Worm (Caenorhabditis elegans) whole organism, L1 larva: Measurements from ENCODE around the gene Y43F8C.3.

Source experiments
- C04F5.9 ChIP-seq: sonication (generic microtip); optimal IDR thresholded peaks from 2 replicates; lab custom pipeline; 2016; ENCODE audit warnings: missing genetic modification characterization, missing compliant biosample characterization
- C16A3.4 ChIP-seq: fragments of 150-350 bp; optimal IDR thresholded peaks from 2 replicates; lab custom pipeline; 2014; ENCODE audit warnings: missing biosample characterization, missing genetic modification characterization
- C34B4.2 ChIP-seq: sonication (generic microtip); optimal IDR thresholded peaks from 2 replicates; lab custom pipeline; 2017; ENCODE audit warnings: mild to moderate bottlenecking, missing genetic modification characterization, missing compliant biosample characterization
- Y116A8C.19 ChIP-seq: sonication (generic microtip); optimal IDR thresholded peaks from 2 replicates; lab custom pipeline; 2016; ENCODE audit warnings: missing compliant biosample characterization, missing genetic modification characterization, borderline replicate concordance
- aly-2 ChIP-seq: fragments of 150-350 bp; optimal IDR thresholded peaks from 2 replicates; lab custom pipeline; 2014; ENCODE audit warnings: missing biosample characterization, missing genetic modification characterization
- ama-1 ChIP-seq: fragments of 150-350 bp; optimal IDR thresholded peaks from 2 replicates; lab custom pipeline; 2014
- blmp-1 ChIP-seq: fragments of 150-350 bp; optimal IDR thresholded peaks from 2 replicates; lab custom pipeline; 2014; ENCODE audit warnings: missing biosample characterization, missing genetic modification characterization
- ceh-82 ChIP-seq, 3 experiments: fragments of 150-350 bp in 1 of 3; sonication (generic microtip) in 2 of 3; optimal IDR thresholded peaks; 2 replicates each; lab custom pipeline; 2014 to 2017; ENCODE audit warnings: missing biosample characterization in 3 of 3, missing genetic modification characterization in 3 of 3
- ceh-90 ChIP-seq: sonication (generic microtip); optimal IDR thresholded peaks from 2 replicates; lab custom pipeline; 2016; ENCODE audit warnings: missing genetic modification characterization, missing compliant biosample characterization
- ces-1 ChIP-seq: fragments of 150-350 bp; optimal IDR thresholded peaks from 2 replicates; lab custom pipeline; 2014; ENCODE audit warnings: missing biosample characterization, missing genetic modification reagents, missing genetic modification characterization
- dpl-1 ChIP-seq, 3 experiments: fragments of 150-350 bp in 2 of 3; sonication (generic microtip) in 1 of 3; optimal IDR thresholded peaks; 2 replicates each; lab custom pipeline; 2014 to 2017; ENCODE audit warnings: missing biosample characterization in 3 of 3, missing genetic modification characterization in 3 of 3, missing genetic modification reagents in 3 of 3
- efl-1 ChIP-seq, 4 experiments: fragments of 150-350 bp; optimal IDR thresholded peaks in 3 of 4; peaks in 1 of 4; 1 replicate in 1 of 4; 2 replicates in 3 of 4; lab custom pipeline; 2014; ENCODE audit warnings: missing biosample characterization in 2 of 4, missing genetic modification characterization in 2 of 4, missing genetic modification reagents in 2 of 4
- efl-3 ChIP-seq: fragments of 200-800 bp; sonication (Bioruptor generic); optimal IDR thresholded peaks from 2 replicates; lab custom pipeline; 2018; ENCODE audit warnings: mild to moderate bottlenecking, missing genetic modification characterization, missing compliant biosample characterization
- elt-3 ChIP-seq, 6 experiments: fragments of 150-350 bp in 1 of 6; sonication (generic microtip); optimal IDR thresholded peaks; 2 replicates each; lab custom pipeline; 2017 to 2018; ENCODE audit warnings: missing biosample characterization in 6 of 6, missing genetic modification characterization in 6 of 6, inconsistent platforms in 1 of 6
- fkh-10 ChIP-seq: sonication (generic microtip); optimal IDR thresholded peaks from 2 replicates; lab custom pipeline; 2017; ENCODE audit warnings: missing biosample characterization, missing genetic modification reagents, missing genetic modification characterization
- fkh-4 ChIP-seq: sonication (generic microtip); optimal IDR thresholded peaks from 2 replicates; lab custom pipeline; 2016; ENCODE audit warnings: missing compliant biosample characterization, missing genetic modification characterization, borderline replicate concordance
- fos-1 ChIP-seq: fragments of 150-350 bp; optimal IDR thresholded peaks from 2 replicates; lab custom pipeline; 2014; ENCODE audit warnings: missing biosample characterization, missing genetic modification characterization
- grh-1 ChIP-seq: fragments of 200-800 bp; sonication (Bioruptor generic); IDR thresholded peaks from 2 replicates; pipeline ENCODE4 v1.3.6; 2022; ENCODE audit warnings: missing genetic modification reagents, missing genetic modification characterization, missing compliant biosample characterization
- hlh-17 ChIP-seq: fragments of 200-800 bp; sonication (Bioruptor generic); optimal IDR thresholded peaks from 2 replicates; lab custom pipeline; 2018; ENCODE audit warnings: missing genetic modification characterization, mild to moderate bottlenecking, missing compliant biosample characterization, moderate library complexity, borderline replicate concordance
- hpl-2 ChIP-seq: fragments of 150-350 bp; optimal IDR thresholded peaks from 2 replicates; lab custom pipeline; 2014; ENCODE audit warnings: missing biosample characterization, missing genetic modification reagents, missing genetic modification characterization
- lin-13 ChIP-seq: fragments of 150-350 bp; optimal IDR thresholded peaks from 2 replicates; lab custom pipeline; 2014; ENCODE audit warnings: missing biosample characterization, missing genetic modification reagents, missing genetic modification characterization
- lin-14 ChIP-seq: fragments of 200-800 bp; sonication (Bioruptor generic); optimal IDR thresholded peaks from 2 replicates; lab custom pipeline; 2018; ENCODE audit warnings: mild to moderate bottlenecking, missing genetic modification characterization, moderate library complexity, missing compliant biosample characterization
- lsy-2 ChIP-seq, 2 experiments: fragments of 150-350 bp; optimal IDR thresholded peaks; 2 replicates each; lab custom pipeline; 2014; ENCODE audit warnings: missing biosample characterization in 2 of 2, missing genetic modification characterization in 2 of 2
- mab-9 ChIP-seq: fragments of 200-800 bp; sonication (Bioruptor generic); IDR thresholded peaks from 2 replicates; pipeline ENCODE4 v1.3.6; 2022; ENCODE audit warnings: missing genetic modification reagents, missing genetic modification characterization, missing compliant biosample characterization
- mdl-1 ChIP-seq, 2 experiments: fragments of 150-350 bp; optimal IDR thresholded peaks; 2 replicates each; lab custom pipeline; 2014 to 2017; ENCODE audit warnings: missing biosample characterization in 2 of 2, missing genetic modification characterization in 2 of 2, inconsistent platforms in 1 of 2
- mef-2 ChIP-seq: fragments of 150-350 bp; optimal IDR thresholded peaks from 2 replicates; lab custom pipeline; 2014; ENCODE audit warnings: missing biosample characterization, missing genetic modification characterization
- mep-1 ChIP-seq: fragments of 150-350 bp; optimal IDR thresholded peaks from 2 replicates; lab custom pipeline; 2014; ENCODE audit warnings: missing biosample characterization, missing genetic modification characterization
- nhr-11 ChIP-seq: fragments of 150-350 bp; optimal IDR thresholded peaks from 2 replicates; lab custom pipeline; 2014; ENCODE audit warnings: missing biosample characterization, missing genetic modification characterization
- nhr-19 ChIP-seq: fragments of 200-800 bp; sonication (Bioruptor generic); conservative IDR thresholded peaks from 2 replicates; pipeline ENCODE4 v1.3.6; 2022; ENCODE audit warnings: missing genetic modification characterization, missing compliant biosample characterization
- nhr-20 ChIP-seq: sonication (generic microtip); optimal IDR thresholded peaks from 2 replicates; lab custom pipeline; 2016; ENCODE audit warnings: mild to moderate bottlenecking, missing genetic modification characterization, missing compliant biosample characterization
- nhr-237 ChIP-seq: fragments of 150-350 bp; optimal IDR thresholded peaks from 2 replicates; lab custom pipeline; 2014; ENCODE audit warnings: missing biosample characterization, missing genetic modification characterization
- nhr-47 ChIP-seq: sonication (generic microtip); optimal IDR thresholded peaks from 2 replicates; lab custom pipeline; 2016; ENCODE audit warnings: mild to moderate bottlenecking, missing genetic modification characterization, moderate library complexity, missing compliant biosample characterization
- nhr-71 ChIP-seq: sonication (generic microtip); optimal IDR thresholded peaks from 2 replicates; lab custom pipeline; 2016; ENCODE audit warnings: mild to moderate bottlenecking, missing genetic modification characterization, moderate library complexity, missing compliant biosample characterization
- nhr-76 ChIP-seq: sonication (generic microtip); optimal IDR thresholded peaks from 2 replicates; lab custom pipeline; 2017; ENCODE audit warnings: missing biosample characterization, missing genetic modification characterization
- nhr-85 ChIP-seq: sonication (generic microtip); peaks from one replicate; lab custom pipeline; 2016; ENCODE audit warnings: missing genetic modification characterization, inconsistent platforms, missing compliant biosample characterization
- nhr-90 ChIP-seq: sonication (generic microtip); optimal IDR thresholded peaks from 2 replicates; lab custom pipeline; 2016; ENCODE audit warnings: mild to moderate bottlenecking, missing genetic modification characterization, missing compliant biosample characterization; ENCODE audit not compliant: poor library complexity
- rnt-1 ChIP-seq: sonication (generic microtip); optimal IDR thresholded peaks from 2 replicates; lab custom pipeline; 2016; ENCODE audit warnings: mild to moderate bottlenecking, missing genetic modification characterization, moderate library complexity, missing compliant biosample characterization
- snpc-4 ChIP-seq: fragments of 150-350 bp; optimal IDR thresholded peaks from 2 replicates; lab custom pipeline; 2014; ENCODE audit warnings: missing biosample characterization, missing genetic modification characterization
- snu-23 ChIP-seq: sonication (generic microtip); optimal IDR thresholded peaks from 2 replicates; lab custom pipeline; 2016; ENCODE audit warnings: missing genetic modification characterization, missing compliant biosample characterization
- sox-4 ChIP-seq: sonication (generic microtip); optimal IDR thresholded peaks from 2 replicates; lab custom pipeline; 2016; ENCODE audit warnings: missing genetic modification characterization, missing compliant biosample characterization
- sptf-1 ChIP-seq: fragments of 150-350 bp; optimal IDR thresholded peaks from 2 replicates; lab custom pipeline; 2014; ENCODE audit warnings: missing biosample characterization, missing genetic modification characterization
- tbx-2 ChIP-seq: sonication (generic microtip); optimal IDR thresholded peaks from 2 replicates; lab custom pipeline; 2016; ENCODE audit warnings: missing genetic modification characterization, missing compliant biosample characterization
- tlp-1 ChIP-seq: fragments of 150-350 bp; optimal IDR thresholded peaks from 2 replicates; lab custom pipeline; 2014; ENCODE audit warnings: missing biosample characterization, missing genetic modification characterization
- unc-130 ChIP-seq: fragments of 150-350 bp; optimal IDR thresholded peaks from 2 replicates; lab custom pipeline; 2017; ENCODE audit warnings: missing biosample characterization, missing genetic modification characterization, inconsistent platforms
- unc-30 ChIP-seq: sonication (generic microtip); optimal IDR thresholded peaks from 2 replicates; lab custom pipeline; 2017; ENCODE audit warnings: missing biosample characterization, missing genetic modification characterization
- vab-15 ChIP-seq: sonication (generic microtip); optimal IDR thresholded peaks from 2 replicates; lab custom pipeline; 2017; ENCODE audit warnings: missing genotype, mild to moderate bottlenecking, missing genetic modification characterization, missing compliant biosample characterization
- xbp-1 ChIP-seq: sonication (generic microtip); optimal IDR thresholded peaks from 2 replicates; lab custom pipeline; 2016; ENCODE audit warnings: missing genetic modification characterization, missing compliant biosample characterization
- zip-4 ChIP-seq: fragments of 200-800 bp; sonication (Bioruptor generic); optimal IDR thresholded peaks from 2 replicates; lab custom pipeline; 2018; ENCODE audit warnings: mild to moderate bottlenecking, missing genetic modification characterization, moderate library complexity, missing compliant biosample characterization

Gene Y43F8C.3

ce11 chrV:19668213-19668612 is 45.8 kb upstream of the Y43F8C.3 start (continued):
- TF ChIP-seq nhr-47 (tag; lab: Kevin White, UChicago): peak; percentile 44
- TF ChIP-seq sptf-1 (tag; lab: Kevin White, UChicago): no peak
- TF ChIP-seq C04F5.9: no peak
- TF ChIP-seq mep-1 (tag; lab: Kevin White, UChicago): no peak
- no peak for TF ChIP-seq efl-1 (optimal IDR thresholded peaks at IDR 0.05; lab: Kevin White, UChicago)
- TF ChIP-seq efl-1 (GFP tag; optimal IDR thresholded peaks at IDR 0.05 in 1 of 2; lab: Kevin White, UChicago): no peak
- no peak for TF ChIP-seq nhr-85 (tag; lab: Kevin White, UChicago)
- no peak for TF ChIP-seq xbp-1 (tag; lab: Kevin White, UChicago)
- TF ChIP-seq efl-3 (GFP tag; lab: Kevin White, UChicago): no peak
- no peak for TF ChIP-seq nhr-20 (tag; lab: Kevin White, UChicago)

- TF ChIP-seq sox-4 (tag; lab: Kevin White, UChicago) (no peak), nhr-76 (no peak), tlp-1 (tag; lab: Kevin White, UChicago) (no peak), tbx-2 (tag; lab: Kevin White, UChicago) (no peak), blmp-1 (no peak), hlh-17 (GFP tag; lab: Kevin White, UChicago) (no peak), C16A3.4 (tag; lab: Kevin White, UChicago) (no peak), ceh-82 (tag; optimal IDR thresholded peaks at IDR 0.05; lab: Kevin White, UChicago) (no peak), fkh-4 (tag; lab: Kevin White, UChicago) (no peak), lsy-2 (tag; optimal IDR thresholded peaks at IDR 0.05; lab: Kevin White, UChicago) (no peak), aly-2 (tag; lab: Kevin White, UChicago) (no peak), ces-1 (no peak), nhr-237 (tag; lab: Kevin White, UChicago) (no peak), Y116A8C.19 (no peak), ceh-90 (tag; lab: Kevin White, UChicago) (no peak), elt-3 (tag; optimal IDR thresholded peaks at IDR 0.05; lab: Kevin White, UChicago) (no peak), unc-130 (tag; lab: Kevin White, UChicago) (no peak)
These were observed 45.3 kb upstream of the Y43F8C.3 start for ce11 chrV:19667716-19668115.

ce11 chrV:19666308-19666707 is 43.9 kb upstream of the Y43F8C.3 start:
- TF ChIP-seq C34B4.2 (tag; lab: Kevin White, UChicago): no peak
- TF ChIP-seq mab-9 (GFP tag; lab: Robert Waterston, UW): no peak
- no peak for TF ChIP-seq fkh-10 (GFP tag; lab: Kevin White, UChicago)
- no peak for TF ChIP-seq unc-30
- peak; percentile 40 for TF ChIP-seq tbx-2 (tag; lab: Kevin White, UChicago)
- TF ChIP-seq grh-1 (GFP tag; lab: Robert Waterston, UW): 0 out of 2 replicates have a peak, but pooled peaks have one; percentile 18
- peak; percentile 11 for TF ChIP-seq nhr-11 (tag; lab: Kevin White, UChicago)
- no peak for TF ChIP-seq nhr-71 (tag; lab: Kevin White, UChicago)
- peak; percentile 36 for TF ChIP-seq snu-23 (GFP tag; lab: Kevin White, UChicago)
- TF ChIP-seq nhr-47 (tag; lab: Kevin White, UChicago): no peak
- peak; percentile 82 for TF ChIP-seq lin-14 (GFP tag; lab: Kevin White, UChicago)
- TF ChIP-seq mef-2 (tag; lab: Kevin White, UChicago): no peak
- TF ChIP-seq tlp-1 (tag; lab: Kevin White, UChicago): no peak
- TF ChIP-seq nhr-20 (tag; lab: Kevin White, UChicago): peak; percentile 15
- peak in 1 of 2 experiments; percentile 6 for TF ChIP-seq efl-1 (optimal IDR thresholded peaks at IDR 0.05; lab: Kevin White, UChicago)
- TF ChIP-seq efl-1 (GFP tag; optimal IDR thresholded peaks at IDR 0.05 in 1 of 2; lab: Kevin White, UChicago): peak; percentile 17 to 58
- TF ChIP-seq blmp-1: peak; percentile 32
- no peak for TF ChIP-seq hpl-2 (GFP tag; lab: Kevin White, UChicago)
- TF ChIP-seq sox-4 (tag; lab: Kevin White, UChicago): no peak
- peak in 1 of 2 experiments; percentile 43 for TF ChIP-seq mdl-1 (tag; optimal IDR thresholded peaks at IDR 0.05; lab: Kevin White, UChicago)
- TF ChIP-seq ceh-82 (tag; optimal IDR thresholded peaks at IDR 0.05; lab: Kevin White, UChicago): peak in 1 of 3 experiments; percentile 45
- no peak for TF ChIP-seq ama-1 (lab: Kevin White, UChicago)
- TF ChIP-seq zip-4 (GFP tag; lab: Kevin White, UChicago): no peak
- TF ChIP-seq fos-1 (tag; lab: Kevin White, UChicago): no peak
- TF ChIP-seq vab-15 (tag; lab: Kevin White, UChicago): peak; percentile 33
- no peak for TF ChIP-seq snpc-4 (tag; lab: Kevin White, UChicago)
- TF ChIP-seq nhr-90 (tag; lab: Kevin White, UChicago): peak; percentile 48
- no peak for TF ChIP-seq rnt-1
- TF ChIP-seq dpl-1 (GFP tag; optimal IDR thresholded peaks at IDR 0.05; lab: Kevin White, UChicago): no peak
- peak; percentile 11 for TF ChIP-seq C16A3.4 (tag; lab: Kevin White, UChicago)
- 0 out of 2 replicates have a peak, but pooled peaks have one; percentile 32 for TF ChIP-seq nhr-19 (GFP tag; lab: Robert Waterston, UW)
- TF ChIP-seq lsy-2 (tag; optimal IDR thresholded peaks at IDR 0.05; lab: Kevin White, UChicago): peak in 1 of 2 experiments; percentile 34
- no peak for TF ChIP-seq lin-13 (GFP tag; lab: Kevin White, UChicago)
